Fruit fly (Drosophila melanogaster): ENCODE measurements around the gene CG11168.

The CG11168 gene

dm6 chr3R:24878655-24879054, 39.3 kb upstream of the CG11168 start:
- no peak for TF ChIP-seq CG34367 (tag; optimal IDR thresholded peaks at IDR 0.05)
- TF ChIP-seq EcR (GFP tag; optimal IDR thresholded peaks at IDR 0.05) = peak; percentile 84

dm6 chr3R:24886470-24886869, 31.4 kb upstream of the CG11168 start:
- TF ChIP-seq Snoo (tag; optimal IDR thresholded peaks at IDR 0.05) = no peak
- TF ChIP-seq CG17806 (tag; optimal IDR thresholded peaks at IDR 0.05) = no peak
- TF ChIP-seq fd96Ca (GFP tag; IDR thresholded peaks at IDR 0.05) = no peak
- TF ChIP-seq EcR (GFP tag; optimal IDR thresholded peaks at IDR 0.05) = no peak
- TF ChIP-seq rn (GFP tag; IDR thresholded peaks at IDR 0.05) = no peak
- TF ChIP-seq Pif1A (GFP tag; optimal IDR thresholded peaks at IDR 0.05) = peak; percentile 51
- no peak for TF ChIP-seq CG34367 (tag; optimal IDR thresholded peaks at IDR 0.05)
- no peak for TF ChIP-seq CG14655 (GFP tag; optimal IDR thresholded peaks at IDR 0.05)
- TF ChIP-seq CG4496 (GFP tag; IDR thresholded peaks at IDR 0.05) = peak; percentile 49; the same call in 1 of the 3 replicates
- TF ChIP-seq CG13204 (GFP tag; optimal IDR thresholded peaks at IDR 0.05) = no peak
- no peak for TF ChIP-seq CG8159 (tag; optimal IDR thresholded peaks at IDR 0.05)
- TF ChIP-seq CG15710 (tag; optimal IDR thresholded peaks at IDR 0.05) = no peak
- TF ChIP-seq CG12605 (GFP tag; IDR thresholded peaks at IDR 0.05) = 0 out of 2 replicates have a peak, but pooled peaks have one; percentile 7
- TF ChIP-seq D1 (tag; optimal IDR thresholded peaks at IDR 0.05) = no peak
- peak; percentile 54 for TF ChIP-seq CG8301 (tag; optimal IDR thresholded peaks at IDR 0.05)
- TF ChIP-seq CG9948 (tag; optimal IDR thresholded peaks at IDR 0.05) = no peak
- TF ChIP-seq Ets98B (GFP tag; IDR thresholded peaks at IDR 0.05) = 0 out of 2 replicates have a peak, but pooled peaks have one; percentile 28
- TF ChIP-seq CG32121 (GFP tag; IDR thresholded peaks at IDR 0.05) = no peak
- no peak for TF ChIP-seq CG10348 (GFP tag; IDR thresholded peaks at IDR 0.05)
- no peak for TF ChIP-seq gl (tag; optimal IDR thresholded peaks at IDR 0.05)
- TF ChIP-seq Pif1B (GFP tag; optimal IDR thresholded peaks at IDR 0.05) = no peak

- TF ChIP-seq Pif1B (GFP tag; optimal IDR thresholded peaks at IDR 0.05) (no peak), CG17806 (tag; optimal IDR thresholded peaks at IDR 0.05) (no peak), EcR (GFP tag; optimal IDR thresholded peaks at IDR 0.05) (no peak), CG4496 (GFP tag; IDR thresholded peaks at IDR 0.05) (no peak), Snoo (tag; optimal IDR thresholded peaks at IDR 0.05) (no peak), CG9948 (tag; optimal IDR thresholded peaks at IDR 0.05) (no peak), CG10348 (GFP tag; IDR thresholded peaks at IDR 0.05) (no peak), D1 (tag; optimal IDR thresholded peaks at IDR 0.05) (no peak), fd96Ca (GFP tag; IDR thresholded peaks at IDR 0.05) (no peak), Pif1A (GFP tag; optimal IDR thresholded peaks at IDR 0.05) (no peak), CG14655 (GFP tag; optimal IDR thresholded peaks at IDR 0.05) (no peak), gl (tag; optimal IDR thresholded peaks at IDR 0.05) (no peak), CG15710 (tag; optimal IDR thresholded peaks at IDR 0.05) (no peak), CG32121 (GFP tag; IDR thresholded peaks at IDR 0.05) (no peak)
These were observed 29.5 kb upstream of the CG11168 start for dm6 chr3R:24888418-24888817.

dm6 chr3R:24889303-24889892, 28.5 kb upstream of the CG11168 start:
- TF ChIP-seq CG12605 (GFP tag; IDR thresholded peaks at IDR 0.05) (no peak), EcR (GFP tag; optimal IDR thresholded peaks at IDR 0.05) (peak; percentile 89), fd96Ca (GFP tag; IDR thresholded peaks at IDR 0.05) (0 out of 3 replicates have a peak, but pooled peaks have one; percentile 26)

dm6 chr3R:24890217-24890616, 27.7 kb upstream of the CG11168 start:
- no peak for TF ChIP-seq CG32121 (GFP tag; IDR thresholded peaks at IDR 0.05)

dm6 chr3R:24890919-24891318, 27.0 kb upstream of the CG11168 start:
- TF ChIP-seq Snoo (tag; optimal IDR thresholded peaks at IDR 0.05) (no peak), Pif1A (GFP tag; optimal IDR thresholded peaks at IDR 0.05) (peak; percentile 3), CG8301 (tag; optimal IDR thresholded peaks at IDR 0.05) (peak; percentile 51), CG17806 (tag; optimal IDR thresholded peaks at IDR 0.05) (no peak), CG10348 (GFP tag; IDR thresholded peaks at IDR 0.05) (no peak), EcR (GFP tag; optimal IDR thresholded peaks at IDR 0.05) (no peak), fd96Ca (GFP tag; IDR thresholded peaks at IDR 0.05) (peak; percentile 50; the same call in 1 of the 3 replicates), CG34367 (tag; optimal IDR thresholded peaks at IDR 0.05) (no peak), CG4496 (GFP tag; IDR thresholded peaks at IDR 0.05) (no peak), Ets98B (GFP tag; IDR thresholded peaks at IDR 0.05) (peak; percentile 39), CG13204 (GFP tag; optimal IDR thresholded peaks at IDR 0.05) (no peak), Pif1B (GFP tag; optimal IDR thresholded peaks at IDR 0.05) (no peak), CG32121 (GFP tag; IDR thresholded peaks at IDR 0.05) (no peak; the same call in 1 of the 2 replicates), CG15710 (tag; optimal IDR thresholded peaks at IDR 0.05) (no peak), D1 (tag; optimal IDR thresholded peaks at IDR 0.05) (no peak), CG14655 (GFP tag; optimal IDR thresholded peaks at IDR 0.05) (peak; percentile 45), CG8159 (tag; optimal IDR thresholded peaks at IDR 0.05) (no peak)

- peak; percentile 61 for TF ChIP-seq Ets98B (GFP tag; IDR thresholded peaks at IDR 0.05)
- peak; percentile 96 for TF ChIP-seq CG14655 (GFP tag; optimal IDR thresholded peaks at IDR 0.05)
- TF ChIP-seq CG15710 (tag; optimal IDR thresholded peaks at IDR 0.05) = peak; percentile 91
- peak; percentile 94 for TF ChIP-seq CG8301 (tag; optimal IDR thresholded peaks at IDR 0.05)
- TF ChIP-seq CG10348 (GFP tag; IDR thresholded peaks at IDR 0.05) = peak; percentile 23; the same call in 1 of the 2 replicates
- peak; percentile 96 for TF ChIP-seq CG8159 (tag; optimal IDR thresholded peaks at IDR 0.05)
- TF ChIP-seq CG32121 (GFP tag; IDR thresholded peaks at IDR 0.05) = peak; percentile 88
- TF ChIP-seq Pif1A (GFP tag; optimal IDR thresholded peaks at IDR 0.05) = peak; percentile 70
- TF ChIP-seq Pif1B (GFP tag; optimal IDR thresholded peaks at IDR 0.05) = peak; percentile 76
- TF ChIP-seq gl (tag; optimal IDR thresholded peaks at IDR 0.05) = peak; percentile 74
- TF ChIP-seq CG12605 (GFP tag; IDR thresholded peaks at IDR 0.05) = peak; percentile 56
- TF ChIP-seq CG9948 (tag; optimal IDR thresholded peaks at IDR 0.05) = peak; percentile 95
- TF ChIP-seq CG4496 (GFP tag; IDR thresholded peaks at IDR 0.05) = peak; percentile 79
- peak; percentile 64; the same call in 1 of the 2 replicates for TF ChIP-seq rn (GFP tag; IDR thresholded peaks at IDR 0.05)
- TF ChIP-seq CG34367 (tag; optimal IDR thresholded peaks at IDR 0.05) = peak; percentile 83
- TF ChIP-seq Snoo (tag; optimal IDR thresholded peaks at IDR 0.05) = peak; percentile 82
- TF ChIP-seq fd96Ca (GFP tag; IDR thresholded peaks at IDR 0.05) = 0 out of 3 replicates have a peak, but pooled peaks have one; percentile 12
- TF ChIP-seq CG13204 (GFP tag; optimal IDR thresholded peaks at IDR 0.05) = peak; percentile 51
- TF ChIP-seq CG17806 (tag; optimal IDR thresholded peaks at IDR 0.05) = peak; percentile 95
- TF ChIP-seq EcR (GFP tag; optimal IDR thresholded peaks at IDR 0.05) = peak; percentile 79
- TF ChIP-seq D1 (tag; optimal IDR thresholded peaks at IDR 0.05) = peak; percentile 98
These were observed 24.5 kb upstream of the CG11168 start for dm6 chr3R:24893320-24893955.
